Fruit fly (Drosophila melanogaster) whole organism, adult: ENCODE data around the gene CG43220.

ENCODE experiments used
- CG11617 ChIP-seq: fragments of 200-800 bp; sonication (Bioruptor generic); optimal IDR thresholded peaks from 2 replicates; lab custom pipeline; 2017; ENCODE audit warnings: mild to moderate bottlenecking, missing biosample characterization, missing genetic modification reagents, missing genetic modification characterization
- CG12768 ChIP-seq: fragments of 200-800 bp; sonication (Bioruptor generic); optimal IDR thresholded peaks from 2 replicates; lab custom pipeline; 2017; ENCODE audit warnings: missing biosample characterization, missing genetic modification characterization, mild to moderate bottlenecking, moderate library complexity, missing genetic modification reagents
- CG14711 ChIP-seq: fragments of 200-800 bp; sonication (Bioruptor generic); optimal IDR thresholded peaks from 2 replicates; lab custom pipeline; 2018; ENCODE audit warnings: missing biosample characterization, mild to moderate bottlenecking, missing genetic modification characterization, moderate library complexity
- CG1620 ChIP-seq: fragments of 200-800 bp; sonication (Bioruptor generic); optimal IDR thresholded peaks from 2 replicates; lab custom pipeline; 2016; ENCODE audit warnings: missing biosample characterization, missing genetic modification characterization
- CG33017 ChIP-seq: fragments of 200-800 bp; sonication (Bioruptor generic); optimal IDR thresholded peaks from 2 replicates; lab custom pipeline; 2018; ENCODE audit warnings: missing biosample characterization, mild to moderate bottlenecking, missing genetic modification characterization, moderate library complexity
- CG5204 ChIP-seq: fragments of 200-800 bp; sonication (Bioruptor generic); optimal IDR thresholded peaks from 2 replicates; lab custom pipeline; 2016; ENCODE audit warnings: missing biosample characterization, missing genetic modification characterization
- CG7045 ChIP-seq: fragments of 200-800 bp; sonication (Bioruptor generic); optimal IDR thresholded peaks from 2 replicates; lab custom pipeline; 2017; ENCODE audit warnings: missing biosample characterization, mild to moderate bottlenecking, missing genetic modification characterization
- CG7101 ChIP-seq: fragments of 200-800 bp; sonication (Bioruptor generic); optimal IDR thresholded peaks from 2 replicates; lab custom pipeline; 2018; ENCODE audit warnings: missing biosample characterization, mild to moderate bottlenecking, missing genetic modification characterization, moderate library complexity
- Clk ChIP-seq: fragments of 200-800 bp; sonication (Bioruptor generic); optimal IDR thresholded peaks from 2 replicates; lab custom pipeline; 2017; ENCODE audit warnings: missing biosample characterization, missing genetic modification characterization
- Crg-1 ChIP-seq: fragments of 200-800 bp; sonication (Bioruptor generic); optimal IDR thresholded peaks from 2 replicates; lab custom pipeline; 2016; ENCODE audit warnings: missing biosample characterization, missing genetic modification characterization
- Hr96 ChIP-seq: fragments of 200-800 bp; sonication (Bioruptor generic); optimal IDR thresholded peaks from 2 replicates; lab custom pipeline; 2016; ENCODE audit warnings: missing biosample characterization, missing genetic modification characterization
- Mnt ChIP-seq: fragments of 200-800 bp; sonication (Bioruptor generic); optimal IDR thresholded peaks from 2 replicates; lab custom pipeline; 2016; ENCODE audit warnings: missing biosample characterization, mild to moderate bottlenecking, missing genetic modification characterization
- bab1 ChIP-seq: fragments of 200-800 bp; sonication (Bioruptor generic); optimal IDR thresholded peaks from 3 replicates; lab custom pipeline; 2019; ENCODE audit warnings: missing biosample characterization, mild to moderate bottlenecking, missing genetic modification characterization, moderate library complexity
- cic ChIP-seq: fragments of 200-800 bp; sonication (Bioruptor generic); optimal IDR thresholded peaks from 2 replicates; lab custom pipeline; 2017; ENCODE audit warnings: missing biosample characterization, mild to moderate bottlenecking, missing genetic modification characterization, moderate library complexity
- cnc ChIP-seq, 2 experiments: fragments of >200 bp; optimal IDR thresholded peaks; 2 replicates each; lab custom pipeline; 2017
- kay ChIP-seq: fragments of 200-800 bp; sonication (Bioruptor generic); peaks from one replicate; lab custom pipeline; 2016; ENCODE audit warnings: missing biosample characterization, missing genetic modification characterization, borderline replicate concordance
- ovo ChIP-seq: fragments of 200-800 bp; sonication (Bioruptor generic); optimal IDR thresholded peaks from 2 replicates; lab custom pipeline; 2016; ENCODE audit warnings: missing biosample characterization, missing genetic modification characterization
- pad ChIP-seq: fragments of 200-800 bp; sonication (Bioruptor generic); optimal IDR thresholded peaks from 3 replicates; lab custom pipeline; 2017; ENCODE audit warnings: missing biosample characterization, missing genetic modification characterization, mild to moderate bottlenecking, moderate library complexity, missing genetic modification reagents
- tj ChIP-seq: fragments of 200-800 bp; sonication (Bioruptor generic); optimal IDR thresholded peaks from 3 replicates; lab custom pipeline; 2017; ENCODE audit warnings: missing biosample characterization, mild to moderate bottlenecking, missing genetic modification characterization, moderate library complexity
- toe ChIP-seq: fragments of 200-800 bp; sonication (Bioruptor generic); optimal IDR thresholded peaks from 2 replicates; lab custom pipeline; 2016; ENCODE audit warnings: missing biosample characterization, missing genetic modification characterization

The CG43220 gene

DNA sequence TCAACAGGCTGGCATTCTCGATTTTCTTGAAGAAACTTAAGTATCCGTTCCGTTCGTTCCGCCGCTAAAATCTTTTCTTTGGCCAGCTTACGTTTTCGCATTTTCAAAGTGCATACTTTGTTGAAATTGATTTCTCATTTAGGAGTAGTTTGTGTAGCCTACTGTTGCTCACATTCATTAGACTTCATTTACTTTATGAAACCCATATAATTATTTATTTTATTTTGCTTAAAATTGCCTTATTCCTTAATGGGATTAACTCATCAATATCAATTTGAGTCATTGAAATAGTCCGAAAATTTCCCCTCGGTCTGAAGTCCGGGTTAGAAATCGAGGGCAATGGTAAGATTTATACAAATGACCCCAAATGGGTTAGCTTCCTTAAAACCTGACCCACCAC lies 45.8 kb downstream of the CG43220 start, which contains the start of gene CG15145:
TSS of gene CG15145 (minus strand) at position 101 of the 400 bp plus-strand sequence.
- TF ChIP-seq Mnt (no peak), cic (no peak), kay (no peak), CG7045 (GFP tag; lab: Kevin White, UChicago) (no peak), CG5204 (GFP tag; lab: Kevin White, UChicago) (no peak), CG12768 (GFP tag; lab: Kevin White, UChicago) (no peak), toe (GFP tag; lab: Kevin White, UChicago) (no peak), Hr96 (no peak), CG11617 (no peak), CG14711 (tag; lab: Kevin White, UChicago) (no peak), bab1 (no peak), pad (GFP tag; lab: Kevin White, UChicago) (no peak), Clk (GFP tag; lab: Kevin White, UChicago) (no peak), CG33017 (no peak), CG1620 (GFP tag; lab: Kevin White, UChicago) (no peak), tj (GFP tag; lab: Kevin White, UChicago) (no peak), Crg-1 (GFP tag; lab: Kevin White, UChicago) (no peak), CG7101 (tag; lab: Kevin White, UChicago) (no peak)

DNA sequence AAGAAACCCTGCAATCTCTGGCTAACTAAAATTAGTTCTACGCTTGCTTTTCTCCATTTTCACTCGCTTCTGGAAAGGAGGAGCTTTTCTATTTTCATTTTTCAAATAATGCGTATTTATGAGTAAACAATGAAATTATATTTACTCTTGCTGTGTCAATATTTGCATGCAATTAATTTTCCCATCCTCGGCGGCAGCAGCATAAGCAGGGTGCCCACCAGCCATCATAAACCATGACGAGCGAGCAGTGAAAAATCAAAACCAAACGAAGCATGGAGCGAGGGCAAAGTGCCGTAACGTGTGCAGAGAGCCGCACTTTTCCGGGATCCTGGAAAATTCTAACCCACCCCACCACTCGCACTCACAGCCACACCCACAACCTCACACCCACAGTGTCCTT lies 47.4 kb downstream of the CG43220 start:
- TF ChIP-seq Mnt (no peak), CG7045 (GFP tag; lab: Kevin White, UChicago) (no peak), tj (GFP tag; lab: Kevin White, UChicago) (no peak), kay (no peak), bab1 (no peak), ovo (GFP tag; lab: Kevin White, UChicago) (no peak), toe (GFP tag; lab: Kevin White, UChicago) (no peak), CG5204 (GFP tag; lab: Kevin White, UChicago) (no peak), CG14711 (tag; lab: Kevin White, UChicago) (no peak), cnc (optimal IDR thresholded peaks at IDR 0.05; lab: Kevin White, UChicago) (no peak), Clk (GFP tag; lab: Kevin White, UChicago) (no peak), pad (GFP tag; lab: Kevin White, UChicago) (no peak), CG1620 (GFP tag; lab: Kevin White, UChicago) (no peak), Hr96 (no peak)
